Fruit fly (Drosophila melanogaster) whole organism, embryonic: ENCODE measurements around the gene cbt.

Source experiments
- Aef1 ChIP-seq: fragments of 200-800 bp; sonication (Bioruptor generic); IDR thresholded peaks from 3 replicates; pipeline ENCODE4 v1.3.6; 2022; ENCODE audit warnings: missing biosample characterization, missing genetic modification characterization
- Atf3 ChIP-seq: fragments of 200-800 bp; sonication (Bioruptor generic); optimal IDR thresholded peaks from 3 replicates; lab custom pipeline; 2016; ENCODE audit warnings: missing biosample characterization, missing genetic modification characterization
- C15 ChIP-seq: fragments of 200-800 bp; sonication (Bioruptor generic); IDR thresholded peaks from 3 replicates; pipeline ENCODE4 v1.3.6; 2022; ENCODE audit warnings: missing biosample characterization, missing genetic modification characterization
- CG10654 ChIP-seq: fragments of 200-800 bp; sonication (Bioruptor generic); optimal IDR thresholded peaks from 2 replicates; lab custom pipeline; 2016; ENCODE audit warnings: missing biosample characterization, missing genetic modification characterization
- CG12391 ChIP-seq: fragments of 200-800 bp; sonication (Bioruptor generic); optimal IDR thresholded peaks from 3 replicates; lab custom pipeline; 2018; ENCODE audit warnings: missing biosample characterization, mild to moderate bottlenecking, missing genetic modification characterization, moderate library complexity
- CG12769 ChIP-seq: fragments of 200-800 bp; sonication (Bioruptor generic); optimal IDR thresholded peaks from 2 replicates; lab custom pipeline; 2019; ENCODE audit warnings: missing biosample characterization, mild to moderate bottlenecking, missing genetic modification characterization, moderate library complexity
- CG14014 ChIP-seq: fragments of 200-800 bp; sonication (Bioruptor generic); IDR thresholded peaks from 2 replicates; pipeline ENCODE4 v1.3.6; 2022; ENCODE audit warnings: missing biosample characterization, missing genetic modification characterization
- CG14050 ChIP-seq: fragments of 200-800 bp; sonication (Bioruptor generic); IDR thresholded peaks from 3 replicates; pipeline ENCODE4 v1.3.6; 2022; ENCODE audit warnings: missing biosample characterization, missing genetic modification characterization
- CG15073 ChIP-seq: fragments of 200-800 bp; sonication (Bioruptor generic); optimal IDR thresholded peaks from 2 replicates; lab custom pipeline; 2016; ENCODE audit warnings: missing biosample characterization, missing genetic modification characterization
- CG16815 ChIP-seq: fragments of 200-800 bp; sonication (Bioruptor generic); optimal IDR thresholded peaks from 3 replicates; lab custom pipeline; 2017; ENCODE audit warnings: missing biosample characterization, mild to moderate bottlenecking, missing genetic modification characterization
- CG17385 ChIP-seq: fragments of 200-800 bp; sonication (Bioruptor generic); optimal IDR thresholded peaks from 3 replicates; lab custom pipeline; 2018; ENCODE audit warnings: missing biosample characterization, mild to moderate bottlenecking, missing genetic modification characterization
- CG17568 ChIP-seq: fragments of 200-800 bp; sonication (Bioruptor generic); optimal IDR thresholded peaks from 2 replicates; lab custom pipeline; 2018; ENCODE audit warnings: missing biosample characterization, mild to moderate bottlenecking, missing genetic modification characterization, moderate library complexity
- CG1792 ChIP-seq: fragments of 200-800 bp; sonication (Bioruptor generic); optimal IDR thresholded peaks from 2 replicates; lab custom pipeline; 2016; ENCODE audit warnings: missing biosample characterization, missing genetic modification characterization
- CG2116 ChIP-seq: fragments of 200-800 bp; sonication (Bioruptor generic); optimal IDR thresholded peaks from 3 replicates; lab custom pipeline; 2018; ENCODE audit warnings: missing biosample characterization, mild to moderate bottlenecking, missing genetic modification characterization
- CG2678 ChIP-seq: fragments of 200-800 bp; sonication (Bioruptor generic); optimal IDR thresholded peaks from 3 replicates; lab custom pipeline; 2019; ENCODE audit warnings: missing biosample characterization, mild to moderate bottlenecking, missing genetic modification characterization, moderate library complexity
- CG4360 ChIP-seq: fragments of 200-800 bp; sonication (Bioruptor generic); IDR thresholded peaks from 2 replicates; pipeline ENCODE4 v1.3.6; 2022; ENCODE audit warnings: missing biosample characterization, missing genetic modification characterization
- CG4617 ChIP-seq: fragments of 200-800 bp; sonication (Bioruptor generic); optimal IDR thresholded peaks from 3 replicates; lab custom pipeline; 2016; ENCODE audit warnings: missing biosample characterization, missing genetic modification characterization, borderline replicate concordance
- CG4854 ChIP-seq: fragments of 200-800 bp; sonication (Bioruptor generic); optimal IDR thresholded peaks from 2 replicates; lab custom pipeline; 2016; ENCODE audit warnings: missing biosample characterization, missing genetic modification characterization, inconsistent platforms
- CG7372 ChIP-seq: fragments of 200-800 bp; sonication (Bioruptor generic); IDR thresholded peaks from 2 replicates; pipeline ENCODE4 v1.3.6; 2022; ENCODE audit warnings: missing biosample characterization, missing genetic modification characterization
- CG7928 ChIP-seq: fragments of 200-800 bp; sonication (Bioruptor generic); optimal IDR thresholded peaks from 2 replicates; lab custom pipeline; 2017; ENCODE audit warnings: missing biosample characterization, mild to moderate bottlenecking, missing genetic modification characterization
- CrebB ChIP-seq: fragments of 200-800 bp; sonication (Bioruptor generic); optimal IDR thresholded peaks from 3 replicates; lab custom pipeline; 2018; ENCODE audit warnings: missing biosample characterization, mild to moderate bottlenecking, missing genetic modification characterization
- Dp ChIP-seq: fragments of 200-800 bp; sonication (Bioruptor generic); optimal IDR thresholded peaks from 2 replicates; lab custom pipeline; 2018; ENCODE audit warnings: missing biosample characterization, mild to moderate bottlenecking, missing genetic modification characterization, moderate library complexity
- Hr51 ChIP-seq, 2 experiments: fragments of 200-800 bp; sonication (Bioruptor generic); optimal IDR thresholded peaks; 2 replicates in 1 of 2; 3 replicates in 1 of 2; lab custom pipeline; 2016 to 2018; ENCODE audit warnings: missing biosample characterization in 2 of 2, missing genetic modification characterization in 2 of 2, mild to moderate bottlenecking in 1 of 2, moderate library complexity in 1 of 2
- Jarid2 ChIP-seq: fragments of 200-800 bp; sonication (Bioruptor generic); optimal IDR thresholded peaks from 3 replicates; lab custom pipeline; 2017; ENCODE audit warnings: mild to moderate bottlenecking, missing biosample characterization, missing genetic modification reagents, missing genetic modification characterization
- Nf-YB ChIP-seq: fragments of 200-800 bp; sonication (Bioruptor generic); optimal IDR thresholded peaks from 3 replicates; lab custom pipeline; 2019; ENCODE audit warnings: missing biosample characterization, mild to moderate bottlenecking, missing genetic modification characterization, moderate library complexity
- Oaz ChIP-seq: fragments of 200-800 bp; sonication (Bioruptor generic); IDR thresholded peaks from 2 replicates; pipeline ENCODE4 v1.3.6; 2022; ENCODE audit warnings: missing biosample characterization, missing genetic modification characterization
- Poxn ChIP-seq: fragments of 200-800 bp; sonication (Bioruptor generic); IDR thresholded peaks from 2 replicates; pipeline ENCODE4 v1.3.6; 2022; ENCODE audit warnings: missing biosample characterization, missing genetic modification characterization
- Side ChIP-seq: fragments of 200-800 bp; sonication (Bioruptor generic); optimal IDR thresholded peaks from 2 replicates; lab custom pipeline; 2016; ENCODE audit warnings: missing biosample characterization, missing genetic modification characterization
- Sry-β ChIP-seq: fragments of 200-800 bp; sonication (Bioruptor generic); optimal IDR thresholded peaks from 2 replicates; lab custom pipeline; 2018; ENCODE audit warnings: missing biosample characterization, mild to moderate bottlenecking, missing genetic modification characterization, moderate library complexity
- ci ChIP-seq: fragments of 200-800 bp; sonication (Bioruptor generic); IDR thresholded peaks from 3 replicates; pipeline ENCODE4 v1.3.6; 2022; ENCODE audit warnings: missing biosample characterization, missing genetic modification characterization
- danr ChIP-seq: fragments of 200-800 bp; sonication (Bioruptor generic); IDR thresholded peaks from 2 replicates; pipeline ENCODE4 v1.3.6; 2022; ENCODE audit warnings: missing biosample characterization, missing genetic modification characterization
- eyg ChIP-seq: fragments of 200-800 bp; sonication (Bioruptor generic); optimal IDR thresholded peaks from 3 replicates; lab custom pipeline; 2016; ENCODE audit warnings: missing biosample characterization, missing genetic modification characterization
- fd96Cb ChIP-seq: fragments of 200-800 bp; sonication (Bioruptor generic); optimal IDR thresholded peaks from 2 replicates; lab custom pipeline; 2018; ENCODE audit warnings: missing biosample characterization, mild to moderate bottlenecking, missing genetic modification characterization, moderate library complexity
- ftz-f1 ChIP-seq: fragments of 200-800 bp; sonication (Bioruptor generic); optimal IDR thresholded peaks from 2 replicates; lab custom pipeline; 2016; ENCODE audit warnings: missing biosample characterization, missing genetic modification characterization
- grau ChIP-seq: fragments of 200-800 bp; optimal IDR thresholded peaks from 3 replicates; lab custom pipeline; 2019; ENCODE audit warnings: missing biosample characterization, mild to moderate bottlenecking, missing genetic modification characterization, moderate library complexity
- hb ChIP-seq: fragments of 200-800 bp; sonication (Bioruptor generic); IDR thresholded peaks from 3 replicates; pipeline ENCODE4 v1.3.6; 2022; ENCODE audit warnings: missing biosample characterization, missing genetic modification characterization; ENCODE audit not compliant: partially characterized antibody
- her ChIP-seq: fragments of 200-800 bp; sonication (Bioruptor generic); optimal IDR thresholded peaks from 2 replicates; lab custom pipeline; 2016; ENCODE audit warnings: missing biosample characterization, missing genetic modification characterization
- lbe ChIP-seq: fragments of 200-800 bp; sonication (Bioruptor generic); optimal IDR thresholded peaks from 2 replicates; lab custom pipeline; 2016; ENCODE audit warnings: missing biosample characterization, mild to moderate bottlenecking, missing genetic modification characterization
- lola ChIP-seq, 3 experiments: fragments of >200 bp in 2 of 3; fragments of 200-800 bp in 1 of 3; sonication (Bioruptor generic) in 1 of 3; optimal IDR thresholded peaks; 2 replicates each; lab custom pipeline; 2017 to 2019; ENCODE audit warnings: missing biosample characterization in 3 of 3, missing genetic modification characterization in 3 of 3, mild to moderate bottlenecking in 1 of 3, moderate library complexity in 1 of 3
- nerfin-2 ChIP-seq: fragments of 200-800 bp; sonication (Bioruptor generic); IDR thresholded peaks from 2 replicates; pipeline ENCODE4 v1.3.6; 2022; ENCODE audit warnings: missing biosample characterization, missing genetic modification characterization; ENCODE audit not compliant: partially characterized antibody
- prd ChIP-seq, 3 experiments: fragments of >200 bp in 2 of 3; fragments of 200-800 bp in 1 of 3; sonication (Bioruptor generic) in 1 of 3; optimal IDR thresholded peaks in 2 of 3; IDR thresholded peaks in 1 of 3; 2 replicates in 2 of 3; 3 replicates in 1 of 3; pipeline versions ENCODE4 v1.3.6 to Lab custom; 2017 to 2022; ENCODE audit warnings: missing biosample characterization in 1 of 3, missing genetic modification characterization in 1 of 3
- ro ChIP-seq: fragments of 200-800 bp; sonication (Bioruptor generic); IDR thresholded peaks from 2 replicates; pipeline ENCODE4 v1.3.6; 2022; ENCODE audit warnings: missing biosample characterization, missing genetic modification characterization
- sens ChIP-seq: fragments of 200-800 bp; sonication (Bioruptor generic); peaks from one replicate; lab custom pipeline; 2016; ENCODE audit warnings: missing biosample characterization, missing genetic modification characterization
- sim ChIP-seq: fragments of 200-800 bp; sonication (Bioruptor generic); IDR thresholded peaks from 2 replicates; pipeline ENCODE4 v1.3.6; 2022; ENCODE audit warnings: missing biosample characterization, missing genetic modification characterization
- so ChIP-seq: fragments of 200-800 bp; sonication (Bioruptor generic); IDR thresholded peaks from 3 replicates; pipeline ENCODE4 v1.3.6; 2022; ENCODE audit warnings: missing biosample characterization, missing genetic modification characterization
- tgo ChIP-seq: fragments of 200-800 bp; sonication (Bioruptor generic); IDR thresholded peaks from 3 replicates; pipeline ENCODE4 v1.3.6; 2022; ENCODE audit warnings: missing biosample characterization, missing genetic modification characterization
- tll ChIP-seq, 2 experiments: fragments of 200-800 bp in 1 of 2; fragments of >200 bp in 1 of 2; sonication (Bioruptor generic) in 1 of 2; optimal IDR thresholded peaks; 2 replicates each; lab custom pipeline; 2017 to 2019; ENCODE audit warnings: missing biosample characterization in 2 of 2, missing genetic modification characterization in 2 of 2, mild to moderate bottlenecking in 1 of 2, moderate library complexity in 1 of 2
- wek ChIP-seq: fragments of 200-800 bp; sonication (Bioruptor generic); optimal IDR thresholded peaks from 3 replicates; lab custom pipeline; 2018; ENCODE audit warnings: missing biosample characterization, mild to moderate bottlenecking, missing genetic modification characterization, moderate library complexity
- wor ChIP-seq: fragments of 200-800 bp; sonication (Bioruptor generic); IDR thresholded peaks from 2 replicates; pipeline ENCODE4 v1.3.6; 2022; ENCODE audit warnings: missing biosample characterization, missing genetic modification characterization

Gene cbt

DNA sequence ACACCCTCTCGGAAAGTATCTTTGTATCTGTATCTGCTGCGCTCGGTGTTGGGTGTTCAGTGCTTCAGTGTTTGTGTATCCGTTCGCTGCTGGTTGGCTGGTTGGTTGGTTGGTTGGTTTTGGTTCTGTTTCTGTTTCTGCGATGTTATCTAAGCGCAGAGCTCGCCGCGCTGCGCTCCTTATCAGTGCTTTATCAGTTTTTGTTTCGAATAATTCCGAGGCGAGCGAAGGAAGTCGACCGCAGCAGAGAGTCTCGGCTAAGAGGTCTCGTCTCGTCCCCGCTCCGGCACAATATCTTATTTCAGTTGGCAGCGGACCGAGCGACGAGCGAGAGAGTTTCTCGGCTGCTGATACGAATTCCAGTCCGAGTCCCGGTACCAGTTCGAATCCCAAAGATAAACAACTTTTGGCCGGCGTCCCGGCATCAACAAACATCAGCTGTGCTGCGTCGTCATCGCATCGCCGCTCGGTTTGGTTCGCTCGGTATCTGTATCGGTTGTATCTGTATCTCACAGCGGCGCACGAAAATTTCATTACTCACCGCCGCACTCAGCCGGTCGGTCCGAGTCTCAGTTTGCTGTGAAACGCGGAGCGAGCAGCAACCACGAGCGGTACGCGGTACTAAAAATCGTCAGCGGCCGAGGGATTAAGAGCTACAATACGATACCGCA lies 43.8 kb upstream of the cbt start (continued):
- TF ChIP-seq CG7372 (no peak), fd96Cb (tag; lab: Kevin White, UChicago) (no peak), CG2116 (GFP tag; lab: Kevin White, UChicago) (no peak), Sry-β (no peak), wor (GFP tag; lab: Robert Waterston, UW) (no peak), ftz-f1 (GFP tag; lab: Kevin White, UChicago) (peak; percentile 57), CG4360 (GFP tag; lab: Robert Waterston, UW) (peak; percentile 33), Oaz (GFP tag; lab: Robert Waterston, UW) (no peak), CG14050 (GFP tag; lab: Robert Waterston, UW) (no peak; the same call in 2 of the 3 replicates), tll (GFP tag; optimal IDR thresholded peaks at IDR 0.05; lab: Kevin White, UChicago) (no peak), wek (peak; percentile 29), CG10654 (GFP tag; lab: Kevin White, UChicago) (no peak), tgo (GFP tag; lab: Robert Waterston, UW) (no peak), CG4854 (GFP tag; lab: Kevin White, UChicago) (no peak), danr (no peak), CG16815 (GFP tag; lab: Kevin White, UChicago) (no peak), ro (GFP tag; lab: Robert Waterston, UW) (no peak), CG7928 (GFP tag; lab: Kevin White, UChicago) (peak; percentile 32), sens (GFP tag; lab: Kevin White, UChicago) (peak; percentile 74), CG14014 (GFP tag; lab: Robert Waterston, UW) (no peak; the same call in 1 of the 2 replicates), so (GFP tag; lab: Robert Waterston, UW) (peak; percentile 88; the same call in 2 of the 3 replicates), CG12391 (no peak), C15 (GFP tag; lab: Robert Waterston, UW) (no peak), nerfin-2 (GFP tag; lab: Robert Waterston, UW) (peak; percentile 32; the same call in 1 of the 2 replicates), grau (tag; lab: Kevin White, UChicago) (peak; percentile 5), Atf3 (no peak), CG1792 (no peak), CrebB (tag; lab: Kevin White, UChicago) (peak; percentile 14), Jarid2 (GFP tag; lab: Kevin White, UChicago) (peak; percentile 98), CG15073 (no peak), eyg (GFP tag; lab: Kevin White, UChicago) (peak; percentile 45), prd (optimal IDR thresholded peaks at IDR 0.05; lab: Kevin White, UChicago) (no peak), prd (GFP tag; IDR thresholded peaks at IDR 0.05; lab: Robert Waterston, UW) (0 out of 3 replicates have a peak, but pooled peaks have one; percentile 25), CG17385 (GFP tag; lab: Kevin White, UChicago) (peak; percentile 42), sim (no peak), Aef1 (no peak), hb (GFP tag; lab: Robert Waterston, UW) (no peak), her (GFP tag; lab: Kevin White, UChicago) (peak; percentile 81), CG4617 (GFP tag; lab: Kevin White, UChicago) (no peak), lbe (GFP tag; lab: Kevin White, UChicago) (peak; percentile 49), ci (GFP tag; lab: Robert Waterston, UW) (peak; percentile 78; the same call in 2 of the 3 replicates), Nf-YB (GFP tag; lab: Kevin White, UChicago) (peak; percentile 93), Hr51 (GFP tag; optimal IDR thresholded peaks at IDR 0.05; lab: Kevin White, UChicago) (peak in 1 of 2 experiments; percentile 13), lola (GFP tag; optimal IDR thresholded peaks at IDR 0.05; lab: Kevin White, UChicago) (no peak), Poxn (GFP tag; lab: Robert Waterston, UW) (no peak), CG2678 (peak; percentile 28), Dp (no peak), CG12769 (peak; percentile 98), Side (GFP tag; lab: Kevin White, UChicago) (peak; percentile 32), CG17568 (no peak)
